Worm (Caenorhabditis elegans): ENCODE data around the gene rog-1.

DNA sequence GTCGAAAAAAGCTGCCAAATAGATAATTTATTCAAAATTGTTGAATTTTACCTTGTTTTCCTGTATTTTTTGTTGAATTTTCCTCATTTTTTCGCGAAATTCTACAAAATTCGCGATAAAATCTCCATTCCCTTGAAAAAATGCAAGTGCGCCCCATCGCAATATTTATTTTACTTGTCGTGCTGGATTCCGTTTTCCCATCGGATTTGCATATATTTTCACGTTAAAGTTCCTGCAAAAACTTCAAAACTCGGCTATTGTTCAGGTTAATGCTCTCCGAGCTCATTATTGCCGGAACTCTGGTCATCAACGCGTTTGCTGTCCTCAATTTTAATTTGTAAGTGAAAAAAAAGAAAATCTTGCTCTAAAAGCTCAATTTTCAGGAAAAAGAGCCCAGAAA is 28.3 kb upstream of the rog-1 start, which contains the start of the genes Y51H7C.41 and cogc-4:
- TF ChIP-seq akir-1 (GFP tag; optimal IDR thresholded peaks at IDR 0.05) (no peak), rpc-1 (optimal IDR thresholded peaks at IDR 0.05) (no peak), rpc-1 (tag; optimal IDR thresholded peaks at IDR 0.05) (no peak), unc-130 (GFP tag; optimal IDR thresholded peaks at IDR 0.05) (no peak), snpc-4 (GFP tag; optimal IDR thresholded peaks at IDR 0.05) (no peak), snpc-4 (tag; optimal IDR thresholded peaks at IDR 0.05) (no peak), attf-6 (GFP tag; IDR thresholded peaks at IDR 0.05) (no peak), ztf-3 (GFP tag; optimal IDR thresholded peaks at IDR 0.05) (no peak), pbrm-1 (GFP tag; IDR thresholded peaks at IDR 0.05) (no peak), lir-1 (GFP tag; conservative IDR thresholded peaks at IDR 0.05) (no peak), sea-2 (GFP tag; IDR thresholded peaks at IDR 0.05) (no peak)
